Worm (Caenorhabditis elegans) whole organism, young adult: ENCODE results near the gene shc-3.
A peak's percentile ranks its signal among the peaks of the same experiment; 100 is the strongest.

Experiments
- B0019.2 ChIP-seq: fragments of 200-800 bp; sonication (Bioruptor generic); conservative IDR thresholded peaks from 2 replicates; pipeline ENCODE4 v1.3.6; 2022; ENCODE audit warnings: missing genetic modification reagents, missing genetic modification characterization, missing compliant biosample characterization
- B0035.1 ChIP-seq: sonication (generic microtip); optimal IDR thresholded peaks from 2 replicates; lab custom pipeline; 2016; ENCODE audit warnings: missing genetic modification characterization, mild to moderate bottlenecking, missing compliant biosample characterization, missing genotype, missing genetic modification reagents
- C06A6.2 ChIP-seq: fragments of 200-800 bp; sonication (Bioruptor generic); conservative IDR thresholded peaks from 2 replicates; pipeline ENCODE4 v1.3.6; 2022; ENCODE audit warnings: missing genetic modification characterization, missing compliant biosample characterization
- C17E4.6 ChIP-seq: fragments of 200-800 bp; sonication (Bioruptor generic); IDR thresholded peaks from 2 replicates; pipeline ENCODE4 v1.3.6; 2022; ENCODE audit warnings: missing genetic modification reagents, missing genetic modification characterization, missing compliant biosample characterization
- D2030.7 ChIP-seq: fragments of 200-800 bp; sonication (Bioruptor generic); IDR thresholded peaks from 2 replicates; pipeline ENCODE4 v1.3.6; 2022; ENCODE audit warnings: missing genetic modification reagents, missing genetic modification characterization, missing compliant biosample characterization
- F10E7.11 ChIP-seq: sonication (generic microtip); optimal IDR thresholded peaks from 2 replicates; lab custom pipeline; 2017; ENCODE audit warnings: mild to moderate bottlenecking, missing genetic modification characterization, moderate library complexity, missing compliant biosample characterization
- F22D6.2 ChIP-seq: sonication (generic microtip); optimal IDR thresholded peaks from 2 replicates; lab custom pipeline; 2016; ENCODE audit warnings: mild to moderate bottlenecking, missing genetic modification characterization, missing compliant biosample characterization
- F33H1.4 ChIP-seq: fragments of 200-800 bp; sonication (Bioruptor generic); IDR thresholded peaks from 2 replicates; pipeline ENCODE4 v1.3.6; 2022; ENCODE audit warnings: missing genetic modification reagents, missing genetic modification characterization, missing compliant biosample characterization
- F37B4.10 ChIP-seq: fragments of 200-800 bp; sonication (Bioruptor generic); IDR thresholded peaks from 2 replicates; pipeline ENCODE4 v1.3.6; 2022; ENCODE audit warnings: missing genetic modification characterization, missing compliant biosample characterization
- F39B2.1 ChIP-seq: fragments of 200-800 bp; sonication (Bioruptor generic); IDR thresholded peaks from 2 replicates; pipeline ENCODE4 v1.3.6; 2022; ENCODE audit warnings: missing genetic modification reagents, missing genetic modification characterization, missing compliant biosample characterization
- F49E8.2 ChIP-seq: sonication (generic microtip); optimal IDR thresholded peaks from 3 replicates; lab custom pipeline; 2017; ENCODE audit warnings: missing genetic modification characterization, mild to moderate bottlenecking, missing compliant biosample characterization, antibody characterized with exemption, moderate library complexity; ENCODE audit not compliant: insufficient read depth
- F55B11.4 ChIP-seq: sonication (generic microtip); optimal IDR thresholded peaks from 2 replicates; lab custom pipeline; 2016; ENCODE audit warnings: missing compliant biosample characterization, missing genetic modification characterization, borderline replicate concordance; ENCODE audit not compliant: insufficient read depth
- Y79H2A.3 ChIP-seq: fragments of 200-800 bp; sonication (Bioruptor generic); conservative IDR thresholded peaks from 2 replicates; pipeline ENCODE4 v1.3.6; 2022; ENCODE audit warnings: missing genetic modification reagents, missing genetic modification characterization, missing compliant biosample characterization
- ZK185.1 ChIP-seq: sonication (generic microtip); optimal IDR thresholded peaks from 2 replicates; lab custom pipeline; 2016; ENCODE audit warnings: mild to moderate bottlenecking, missing genetic modification characterization, missing compliant biosample characterization; ENCODE audit not compliant: poor library complexity, severe bottlenecking
- ama-1 ChIP-seq, 3 experiments: fragments of 150-350 bp in 1 of 3; sonication (generic microtip) in 2 of 3; optimal IDR thresholded peaks; 2 replicates each; lab custom pipeline; 2014 to 2018; ENCODE audit warnings: missing biosample characterization in 2 of 3, missing genetic modification characterization in 2 of 3, missing genetic modification reagents in 2 of 3
- aptf-3 ChIP-seq: fragments of 200-800 bp; sonication (Bioruptor generic); IDR thresholded peaks from 2 replicates; pipeline ENCODE4 v1.3.6; 2022; ENCODE audit warnings: missing genetic modification characterization, missing compliant biosample characterization
- atf-7 ChIP-seq: sonication (generic microtip); optimal IDR thresholded peaks from 2 replicates; lab custom pipeline; 2017; ENCODE audit warnings: mild to moderate bottlenecking, missing genetic modification characterization, missing compliant biosample characterization
- athp-1 ChIP-seq: sonication (generic microtip); optimal IDR thresholded peaks from 2 replicates; lab custom pipeline; 2017; ENCODE audit warnings: mild to moderate bottlenecking, missing genetic modification characterization, missing compliant biosample characterization
- attf-5 ChIP-seq: fragments of 200-800 bp; sonication (Bioruptor generic); optimal IDR thresholded peaks from 2 replicates; lab custom pipeline; 2018; ENCODE audit warnings: mild to moderate bottlenecking, missing genetic modification characterization, missing compliant biosample characterization
- bed-2 ChIP-seq: fragments of 200-800 bp; sonication (Bioruptor generic); IDR thresholded peaks from 2 replicates; pipeline ENCODE4 v1.3.6; 2022; ENCODE audit warnings: missing genetic modification reagents, missing genetic modification characterization, missing compliant biosample characterization
- cebp-2 ChIP-seq: fragments of 200-800 bp; sonication (Bioruptor generic); IDR thresholded peaks from 2 replicates; pipeline ENCODE4 v1.3.6; 2022; ENCODE audit warnings: missing genetic modification characterization, missing compliant biosample characterization
- ceh-27 ChIP-seq: fragments of 200-800 bp; sonication (Bioruptor generic); optimal IDR thresholded peaks from 2 replicates; lab custom pipeline; 2018; ENCODE audit warnings: mild to moderate bottlenecking, missing genetic modification characterization, moderate library complexity, missing compliant biosample characterization
- ceh-40 ChIP-seq: fragments of 200-800 bp; sonication (Bioruptor generic); IDR thresholded peaks from 2 replicates; pipeline ENCODE4 v1.3.6; 2022; ENCODE audit warnings: missing genetic modification characterization, missing compliant biosample characterization
- ceh-79 ChIP-seq: sonication (generic microtip); optimal IDR thresholded peaks from 2 replicates; lab custom pipeline; 2017; ENCODE audit warnings: mild to moderate bottlenecking, missing genetic modification characterization, missing compliant biosample characterization
- ceh-91 ChIP-seq: fragments of 200-800 bp; sonication (Bioruptor generic); IDR thresholded peaks from 2 replicates; pipeline ENCODE4 v1.3.6; 2022; ENCODE audit warnings: missing genetic modification reagents, missing genetic modification characterization, missing compliant biosample characterization
- die-1 ChIP-seq: sonication (generic microtip); optimal IDR thresholded peaks from 2 replicates; lab custom pipeline; 2016; ENCODE audit warnings: missing genotype, mild to moderate bottlenecking, missing genetic modification characterization, missing compliant biosample characterization
- dox-1 ChIP-seq: fragments of 200-800 bp; sonication (Bioruptor generic); IDR thresholded peaks from 2 replicates; pipeline ENCODE4 v1.3.6; 2022; ENCODE audit warnings: missing genetic modification reagents, missing genetic modification characterization, missing compliant biosample characterization
- dpff-1 ChIP-seq: sonication (generic microtip); optimal IDR thresholded peaks from 2 replicates; lab custom pipeline; 2017; ENCODE audit warnings: mild to moderate bottlenecking, missing genetic modification characterization, missing compliant biosample characterization
- ets-4 ChIP-seq: fragments of 200-800 bp; sonication (Bioruptor generic); optimal IDR thresholded peaks from 2 replicates; lab custom pipeline; 2018; ENCODE audit warnings: mild to moderate bottlenecking, missing genetic modification characterization, missing compliant biosample characterization
- him-1 ChIP-seq: sonication (generic microtip); optimal IDR thresholded peaks from 2 replicates; lab custom pipeline; 2016; ENCODE audit warnings: missing genotype, missing genetic modification reagents, missing genetic modification characterization, missing compliant biosample characterization
- hmg-1.2 ChIP-seq: fragments of 200-800 bp; sonication (Bioruptor generic); IDR thresholded peaks from 2 replicates; pipeline ENCODE4 v1.3.6; 2022; ENCODE audit warnings: missing genetic modification reagents, missing genetic modification characterization, missing compliant biosample characterization
- hmg-20 ChIP-seq: fragments of 200-800 bp; sonication (Bioruptor generic); IDR thresholded peaks from 2 replicates; pipeline ENCODE4 v1.3.6; 2022; ENCODE audit warnings: missing genetic modification reagents, missing genetic modification characterization, missing compliant biosample characterization
- hrde-1 ChIP-seq: sonication (generic microtip); optimal IDR thresholded peaks from 2 replicates; lab custom pipeline; 2016; ENCODE audit warnings: missing genetic modification characterization, mild to moderate bottlenecking, missing compliant biosample characterization, moderate library complexity, missing genotype, missing genetic modification reagents, borderline replicate concordance
- lin-26 ChIP-seq: fragments of 200-800 bp; sonication (Bioruptor generic); IDR thresholded peaks from 2 replicates; pipeline ENCODE4 v1.3.6; 2022; ENCODE audit warnings: missing genetic modification reagents, missing genetic modification characterization, missing compliant biosample characterization
- lin-35 ChIP-seq, 3 experiments: fragments of 150-350 bp in 2 of 3; sonication (generic microtip) in 1 of 3; optimal IDR thresholded peaks; 2 replicates each; lab custom pipeline; 2014 to 2018; ENCODE audit warnings: missing biosample characterization in 3 of 3, missing genetic modification characterization in 3 of 3, missing genetic modification reagents in 3 of 3
- lsl-1 ChIP-seq: fragments of 200-800 bp; sonication (Bioruptor generic); optimal IDR thresholded peaks from 2 replicates; lab custom pipeline; 2018; ENCODE audit warnings: mild to moderate bottlenecking, missing genetic modification characterization, moderate library complexity, missing compliant biosample characterization
- madf-3 ChIP-seq: fragments of 200-800 bp; sonication (Bioruptor generic); IDR thresholded peaks from 2 replicates; pipeline ENCODE4 v1.3.6; 2022; ENCODE audit warnings: missing genetic modification reagents, missing genetic modification characterization, missing compliant biosample characterization
- mes-4 ChIP-seq: sonication (generic microtip); optimal IDR thresholded peaks from 2 replicates; lab custom pipeline; 2016; ENCODE audit warnings: missing genotype, missing genetic modification characterization, missing compliant biosample characterization
- mxl-1 ChIP-seq: sonication (generic microtip); optimal IDR thresholded peaks from 2 replicates; lab custom pipeline; 2016; ENCODE audit warnings: missing genetic modification characterization, missing compliant biosample characterization
- nhr-179 ChIP-seq: sonication (generic microtip); optimal IDR thresholded peaks from 2 replicates; lab custom pipeline; 2016; ENCODE audit warnings: mild to moderate bottlenecking, missing genetic modification characterization, missing compliant biosample characterization
- snpc-1.1 ChIP-seq: sonication (generic microtip); optimal IDR thresholded peaks from 2 replicates; lab custom pipeline; 2017; ENCODE audit warnings: missing genetic modification characterization, mild to moderate bottlenecking, missing compliant biosample characterization, antibody characterized with exemption, moderate library complexity, missing genotype, missing genetic modification reagents; ENCODE audit not compliant: insufficient read depth
- snpc-3.4 ChIP-seq: sonication (generic microtip); optimal IDR thresholded peaks from 2 replicates; lab custom pipeline; 2017; ENCODE audit warnings: missing genetic modification characterization, mild to moderate bottlenecking, missing compliant biosample characterization, antibody characterized with exemption, moderate library complexity, missing genotype, missing genetic modification reagents
- tbx-9 ChIP-seq: sonication (generic microtip); optimal IDR thresholded peaks from 2 replicates; lab custom pipeline; 2016; ENCODE audit warnings: borderline replicate concordance, missing genetic modification characterization, inconsistent platforms, missing compliant biosample characterization
- xnd-1 ChIP-seq: sonication (generic microtip); optimal IDR thresholded peaks from 2 replicates; lab custom pipeline; 2016; ENCODE audit warnings: missing genotype, missing genetic modification reagents, missing genetic modification characterization, missing compliant biosample characterization
- zim-3 ChIP-seq: sonication (generic microtip); optimal IDR thresholded peaks from 2 replicates; lab custom pipeline; 2017; ENCODE audit warnings: mild to moderate bottlenecking, missing genetic modification characterization, moderate library complexity, missing compliant biosample characterization
- ztf-28 ChIP-seq: fragments of 200-800 bp; sonication (Bioruptor generic); IDR thresholded peaks from 2 replicates; pipeline ENCODE4 v1.3.6; 2022; ENCODE audit warnings: missing genetic modification reagents, missing genetic modification characterization, missing compliant biosample characterization

shc-3 gene

DNA sequence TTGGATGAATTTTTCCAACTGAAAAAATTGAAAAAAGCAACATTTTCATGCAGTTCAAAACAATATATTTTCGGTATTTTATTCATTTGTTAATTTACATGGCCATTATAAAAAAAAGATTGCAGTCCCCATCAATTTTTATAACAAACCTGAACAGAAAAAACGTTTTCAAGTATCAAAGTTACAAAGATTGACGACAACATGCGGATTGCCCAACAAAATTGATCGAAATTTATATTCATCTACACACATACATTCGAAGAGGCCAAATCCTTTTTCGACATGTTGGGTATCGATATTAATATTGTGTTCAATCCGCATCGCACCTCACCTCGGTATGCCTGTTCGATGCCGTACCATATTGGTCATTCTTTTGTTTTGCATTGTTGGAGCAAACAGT, 3.5 kb upstream of the shc-3 start, which contains the start of gene K11E4.1:
TSS of gene K11E4.1 (plus strand) at position 301 of the 400 bp plus-strand sequence.
- no peak for TF ChIP-seq C17E4.6 (GFP tag; lab: Robert Waterston, UW)
- no peak for TF ChIP-seq B0035.1 (tag; lab: Kevin White, UChicago)
- no peak for TF ChIP-seq xnd-1 (tag; lab: Kevin White, UChicago)
- no peak for TF ChIP-seq lin-35 (GFP tag; optimal IDR thresholded peaks at IDR 0.05; lab: Kevin White, UChicago)
- no peak for TF ChIP-seq ceh-40 (GFP tag; lab: Robert Waterston, UW)
- no peak for TF ChIP-seq aptf-3 (GFP tag; lab: Robert Waterston, UW)
- no peak for TF ChIP-seq mes-4 (tag; lab: Kevin White, UChicago)
- TF ChIP-seq zim-3 (tag; lab: Kevin White, UChicago), result no peak
- no peak for TF ChIP-seq nhr-179 (tag; lab: Kevin White, UChicago)

DNA sequence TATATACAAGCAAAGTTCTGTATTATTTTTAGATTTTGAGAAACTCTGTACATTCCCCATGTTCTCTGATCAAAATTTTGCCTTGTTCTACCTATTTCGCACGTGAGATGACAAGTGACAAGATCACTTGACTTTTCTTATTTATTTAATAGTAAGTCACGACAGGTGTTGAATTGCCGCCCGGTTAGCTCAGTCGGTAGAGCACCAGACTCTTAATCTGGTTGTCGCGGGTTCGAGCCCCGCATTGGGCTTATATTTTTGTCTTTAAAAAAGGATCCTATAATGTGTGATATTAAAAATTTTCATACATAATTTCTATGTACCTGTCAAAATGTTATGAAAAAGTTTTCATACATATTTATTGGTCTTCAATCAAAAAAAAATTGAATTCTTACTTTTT, 2.6 kb upstream of the shc-3 start:
- TF ChIP-seq athp-1 (tag; lab: Kevin White, UChicago), result peak; percentile 8
- peak; percentile 82 for TF ChIP-seq lin-26 (GFP tag; lab: Robert Waterston, UW)
- no peak for TF ChIP-seq bed-2 (GFP tag; lab: Robert Waterston, UW)
- TF ChIP-seq ceh-91, result no peak
- TF ChIP-seq zim-3 (tag; lab: Kevin White, UChicago), result no peak
- no peak for TF ChIP-seq snpc-1.1 (tag; lab: Kevin White, UChicago)
- TF ChIP-seq F22D6.2 (tag; lab: Kevin White, UChicago), result no peak
- no peak for TF ChIP-seq lsl-1
- TF ChIP-seq him-1 (tag; lab: Kevin White, UChicago), result peak; percentile 59
- TF ChIP-seq F33H1.4 (GFP tag; lab: Robert Waterston, UW), result no peak
- no peak for TF ChIP-seq ama-1 (optimal IDR thresholded peaks at IDR 0.05; lab: Kevin White, UChicago)
- TF ChIP-seq ama-1 (GFP tag; optimal IDR thresholded peaks at IDR 0.05; lab: Kevin White, UChicago), result peak in 1 of 2 experiments; percentile 59
- TF ChIP-seq C06A6.2 (GFP tag; lab: Robert Waterston, UW), result no peak
- peak; percentile 71 for TF ChIP-seq snpc-3.4
- no peak for TF ChIP-seq F37B4.10 (GFP tag; lab: Robert Waterston, UW)
- TF ChIP-seq dpff-1 (tag; lab: Kevin White, UChicago), result no peak
- no peak for TF ChIP-seq Y79H2A.3 (GFP tag; lab: Robert Waterston, UW)
- TF ChIP-seq dox-1, result peak; percentile 67
- no peak for TF ChIP-seq F55B11.4
- no peak for TF ChIP-seq ets-4 (GFP tag; lab: Kevin White, UChicago)
- peak; percentile 43 for TF ChIP-seq ZK185.1 (tag; lab: Kevin White, UChicago)
- TF ChIP-seq ceh-79 (tag; lab: Kevin White, UChicago), result peak; percentile 7
- TF ChIP-seq B0019.2 (GFP tag; lab: Robert Waterston, UW), result no peak
- TF ChIP-seq hrde-1 (tag; lab: Kevin White, UChicago), result peak; percentile 37
- TF ChIP-seq hmg-20 (GFP tag; lab: Robert Waterston, UW), result no peak
- no peak for TF ChIP-seq F10E7.11 (tag; lab: Kevin White, UChicago)
- TF ChIP-seq madf-3 (GFP tag; lab: Robert Waterston, UW), result no peak
- peak; percentile 87 for TF ChIP-seq cebp-2 (GFP tag; lab: Robert Waterston, UW)
- TF ChIP-seq atf-7, result no peak
- TF ChIP-seq hmg-1.2, result peak; percentile 56
- TF ChIP-seq F49E8.2 (tag; lab: Kevin White, UChicago), result no peak
- peak; percentile 54; the same call in 1 of the 2 replicates for TF ChIP-seq D2030.7
- TF ChIP-seq ceh-27 (GFP tag; lab: Kevin White, UChicago), result no peak
- TF ChIP-seq die-1 (tag; lab: Kevin White, UChicago), result peak; percentile 78
- no peak for TF ChIP-seq attf-5 (GFP tag; lab: Kevin White, UChicago)
- no peak for TF ChIP-seq B0035.1 (tag; lab: Kevin White, UChicago)
- no peak for TF ChIP-seq tbx-9
- TF ChIP-seq xnd-1 (tag; lab: Kevin White, UChicago), result no peak
- no peak for TF ChIP-seq F39B2.1
- TF ChIP-seq ztf-28, result no peak
- TF ChIP-seq mxl-1 (tag; lab: Kevin White, UChicago), result peak; percentile 12
